Fruit fly (Drosophila melanogaster) whole organism, adult: ENCODE results near the gene CG4022.

Source experiments
- CG11617 ChIP-seq: fragments of 200-800 bp; sonication (Bioruptor generic); optimal IDR thresholded peaks from 2 replicates; lab custom pipeline; 2017; ENCODE audit warnings: mild to moderate bottlenecking, missing biosample characterization, missing genetic modification reagents, missing genetic modification characterization
- CG12768 ChIP-seq: fragments of 200-800 bp; sonication (Bioruptor generic); optimal IDR thresholded peaks from 2 replicates; lab custom pipeline; 2017; ENCODE audit warnings: missing biosample characterization, missing genetic modification characterization, mild to moderate bottlenecking, moderate library complexity, missing genetic modification reagents
- CG14711 ChIP-seq: fragments of 200-800 bp; sonication (Bioruptor generic); optimal IDR thresholded peaks from 2 replicates; lab custom pipeline; 2018; ENCODE audit warnings: missing biosample characterization, mild to moderate bottlenecking, missing genetic modification characterization, moderate library complexity
- CG1620 ChIP-seq: fragments of 200-800 bp; sonication (Bioruptor generic); optimal IDR thresholded peaks from 2 replicates; lab custom pipeline; 2016; ENCODE audit warnings: missing biosample characterization, missing genetic modification characterization
- CG33017 ChIP-seq: fragments of 200-800 bp; sonication (Bioruptor generic); optimal IDR thresholded peaks from 2 replicates; lab custom pipeline; 2018; ENCODE audit warnings: missing biosample characterization, mild to moderate bottlenecking, missing genetic modification characterization, moderate library complexity
- CG5204 ChIP-seq: fragments of 200-800 bp; sonication (Bioruptor generic); optimal IDR thresholded peaks from 2 replicates; lab custom pipeline; 2016; ENCODE audit warnings: missing biosample characterization, missing genetic modification characterization
- CG7045 ChIP-seq: fragments of 200-800 bp; sonication (Bioruptor generic); optimal IDR thresholded peaks from 2 replicates; lab custom pipeline; 2017; ENCODE audit warnings: missing biosample characterization, mild to moderate bottlenecking, missing genetic modification characterization
- CG7101 ChIP-seq: fragments of 200-800 bp; sonication (Bioruptor generic); optimal IDR thresholded peaks from 2 replicates; lab custom pipeline; 2018; ENCODE audit warnings: missing biosample characterization, mild to moderate bottlenecking, missing genetic modification characterization, moderate library complexity
- Clk ChIP-seq: fragments of 200-800 bp; sonication (Bioruptor generic); optimal IDR thresholded peaks from 2 replicates; lab custom pipeline; 2017; ENCODE audit warnings: missing biosample characterization, missing genetic modification characterization
- Crg-1 ChIP-seq: fragments of 200-800 bp; sonication (Bioruptor generic); optimal IDR thresholded peaks from 2 replicates; lab custom pipeline; 2016; ENCODE audit warnings: missing biosample characterization, missing genetic modification characterization
- Hr96 ChIP-seq: fragments of 200-800 bp; sonication (Bioruptor generic); optimal IDR thresholded peaks from 2 replicates; lab custom pipeline; 2016; ENCODE audit warnings: missing biosample characterization, missing genetic modification characterization
- Mnt ChIP-seq: fragments of 200-800 bp; sonication (Bioruptor generic); optimal IDR thresholded peaks from 2 replicates; lab custom pipeline; 2016; ENCODE audit warnings: missing biosample characterization, mild to moderate bottlenecking, missing genetic modification characterization
- bab1 ChIP-seq: fragments of 200-800 bp; sonication (Bioruptor generic); optimal IDR thresholded peaks from 3 replicates; lab custom pipeline; 2019; ENCODE audit warnings: missing biosample characterization, mild to moderate bottlenecking, missing genetic modification characterization, moderate library complexity
- cic ChIP-seq: fragments of 200-800 bp; sonication (Bioruptor generic); optimal IDR thresholded peaks from 2 replicates; lab custom pipeline; 2017; ENCODE audit warnings: missing biosample characterization, mild to moderate bottlenecking, missing genetic modification characterization, moderate library complexity
- cnc ChIP-seq, 2 experiments: fragments of >200 bp; optimal IDR thresholded peaks; 2 replicates each; lab custom pipeline; 2017
- kay ChIP-seq: fragments of 200-800 bp; sonication (Bioruptor generic); peaks from one replicate; lab custom pipeline; 2016; ENCODE audit warnings: missing biosample characterization, missing genetic modification characterization, borderline replicate concordance
- ovo ChIP-seq: fragments of 200-800 bp; sonication (Bioruptor generic); optimal IDR thresholded peaks from 2 replicates; lab custom pipeline; 2016; ENCODE audit warnings: missing biosample characterization, missing genetic modification characterization
- pad ChIP-seq: fragments of 200-800 bp; sonication (Bioruptor generic); optimal IDR thresholded peaks from 3 replicates; lab custom pipeline; 2017; ENCODE audit warnings: missing biosample characterization, missing genetic modification characterization, mild to moderate bottlenecking, moderate library complexity, missing genetic modification reagents
- tj ChIP-seq: fragments of 200-800 bp; sonication (Bioruptor generic); optimal IDR thresholded peaks from 3 replicates; lab custom pipeline; 2017; ENCODE audit warnings: missing biosample characterization, mild to moderate bottlenecking, missing genetic modification characterization, moderate library complexity
- toe ChIP-seq: fragments of 200-800 bp; sonication (Bioruptor generic); optimal IDR thresholded peaks from 2 replicates; lab custom pipeline; 2016; ENCODE audit warnings: missing biosample characterization, missing genetic modification characterization

Gene CG4022

DNA sequence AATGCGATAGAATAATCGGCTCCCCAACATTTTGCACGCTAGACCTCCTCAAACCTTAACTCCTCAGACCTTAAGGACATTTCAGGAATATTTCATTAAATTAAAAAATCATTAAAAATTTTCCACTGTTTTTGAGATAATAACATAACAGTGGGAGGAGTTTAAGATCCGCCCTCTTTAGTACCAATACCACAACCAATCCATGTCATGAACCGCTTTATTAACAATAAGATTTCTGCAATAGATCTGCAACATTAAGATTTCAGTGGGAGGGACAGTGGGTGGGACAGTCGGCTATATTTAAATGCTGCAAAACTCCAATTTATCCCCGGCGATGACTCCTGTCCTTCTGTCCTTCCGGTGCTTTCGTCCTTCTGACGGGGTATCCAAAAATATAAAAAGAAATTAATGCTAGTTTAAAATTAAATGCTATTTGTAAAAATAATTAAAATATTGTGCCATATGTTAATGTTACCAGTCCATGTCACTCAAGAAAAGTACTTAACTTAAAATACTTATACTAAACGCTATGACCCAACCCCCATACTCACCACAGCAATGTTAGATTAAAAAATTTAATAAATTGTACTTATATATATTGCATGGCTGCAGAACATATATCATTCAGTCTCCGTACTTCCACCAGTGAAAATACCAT is 32.1 kb upstream of the CG4022 start, which contains the start of gene Srg3:
Srg3 (plus strand) TSS at position 608 of the 658 bp plus-strand sequence.
- TF ChIP-seq bab1 (no peak), CG5204 (GFP tag; lab: Kevin White, UChicago) (no peak), pad (GFP tag; lab: Kevin White, UChicago) (no peak), CG33017 (tag; lab: Kevin White, UChicago) (no peak), toe (no peak), CG12768 (GFP tag; lab: Kevin White, UChicago) (peak; percentile 27)

DNA sequence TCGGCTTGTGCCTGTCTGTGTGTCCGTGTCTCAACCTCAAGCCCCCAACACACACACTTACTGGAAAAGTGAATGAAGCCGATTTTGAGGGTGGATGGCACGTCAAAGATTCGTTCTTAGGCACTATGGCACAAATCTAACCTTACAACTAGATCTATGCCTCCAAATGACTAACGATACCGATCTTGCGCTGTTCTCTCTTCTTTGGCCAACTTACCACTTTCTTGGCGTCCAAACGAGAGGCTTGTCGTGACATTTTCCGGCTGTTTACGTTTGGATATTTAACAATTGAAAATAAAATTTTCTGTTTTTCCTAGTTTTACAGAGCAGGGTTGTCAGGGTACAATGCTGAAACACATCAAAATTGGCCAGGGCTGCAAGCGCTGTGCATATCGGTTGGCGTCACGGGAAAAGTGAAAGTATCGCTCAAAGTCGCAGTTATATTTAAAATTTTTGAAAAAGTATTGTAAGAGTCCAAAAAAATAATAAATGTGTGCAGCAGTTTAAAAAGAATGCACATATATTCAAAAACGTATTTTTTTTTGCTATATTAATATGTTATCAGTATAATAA is 31.4 kb upstream of the CG4022 start, which contains the start of the genes Bet3 and Nf-YA:
Bet3 (minus strand) TSS at position 361 of the 573 bp plus-strand sequence.
Nf-YA (minus strand) TSS at position 361 of the 573 bp plus-strand sequence.
- peak; percentile 35 for TF ChIP-seq pad (GFP tag; lab: Kevin White, UChicago)
- no peak for TF ChIP-seq Clk
- no peak for TF ChIP-seq CG5204 (GFP tag; lab: Kevin White, UChicago)
- peak; percentile 36 for TF ChIP-seq CG11617 (GFP tag; lab: Kevin White, UChicago)
- peak; percentile 78 for TF ChIP-seq toe
- TF ChIP-seq bab1: peak; percentile 38
- TF ChIP-seq kay (GFP tag; lab: Kevin White, UChicago): no peak
- TF ChIP-seq Mnt (GFP tag; lab: Kevin White, UChicago): peak; percentile 56
- TF ChIP-seq ovo: peak; percentile 50
- no peak for TF ChIP-seq CG33017 (tag; lab: Kevin White, UChicago)
- peak; percentile 60 for TF ChIP-seq Hr96 (GFP tag; lab: Kevin White, UChicago)
- TF ChIP-seq cnc (optimal IDR thresholded peaks at IDR 0.05; lab: Kevin White, UChicago): no peak
- peak; percentile 68 for TF ChIP-seq Crg-1 (GFP tag; lab: Kevin White, UChicago)
- no peak for TF ChIP-seq tj (GFP tag; lab: Kevin White, UChicago)
- TF ChIP-seq CG7101: peak; percentile 4
- TF ChIP-seq CG7045 (GFP tag; lab: Kevin White, UChicago): peak; percentile 50
- peak; percentile 72 for TF ChIP-seq CG1620 (GFP tag; lab: Kevin White, UChicago)
- TF ChIP-seq CG12768 (GFP tag; lab: Kevin White, UChicago): peak; percentile 10
- TF ChIP-seq cic (GFP tag; lab: Kevin White, UChicago): peak; percentile 58
- TF ChIP-seq CG14711 (tag; lab: Kevin White, UChicago): peak; percentile 97

- TF ChIP-seq Clk (no peak), CG1620 (GFP tag; lab: Kevin White, UChicago) (no peak), CG11617 (GFP tag; lab: Kevin White, UChicago) (no peak), ovo (no peak), Hr96 (GFP tag; lab: Kevin White, UChicago) (no peak), cnc (optimal IDR thresholded peaks at IDR 0.05; lab: Kevin White, UChicago) (no peak), bab1 (no peak), CG5204 (GFP tag; lab: Kevin White, UChicago) (no peak), toe (no peak), Mnt (GFP tag; lab: Kevin White, UChicago) (no peak), tj (GFP tag; lab: Kevin White, UChicago) (no peak), kay (GFP tag; lab: Kevin White, UChicago) (no peak), CG7045 (GFP tag; lab: Kevin White, UChicago) (no peak), pad (GFP tag; lab: Kevin White, UChicago) (no peak), CG12768 (GFP tag; lab: Kevin White, UChicago) (no peak), cic (GFP tag; lab: Kevin White, UChicago) (no peak), Crg-1 (GFP tag; lab: Kevin White, UChicago) (no peak), CG33017 (tag; lab: Kevin White, UChicago) (no peak), CG7101 (no peak)
Measured at dm6 chr3L:9438858-9439257, 28.2 kb upstream of the CG4022 start.

DNA sequence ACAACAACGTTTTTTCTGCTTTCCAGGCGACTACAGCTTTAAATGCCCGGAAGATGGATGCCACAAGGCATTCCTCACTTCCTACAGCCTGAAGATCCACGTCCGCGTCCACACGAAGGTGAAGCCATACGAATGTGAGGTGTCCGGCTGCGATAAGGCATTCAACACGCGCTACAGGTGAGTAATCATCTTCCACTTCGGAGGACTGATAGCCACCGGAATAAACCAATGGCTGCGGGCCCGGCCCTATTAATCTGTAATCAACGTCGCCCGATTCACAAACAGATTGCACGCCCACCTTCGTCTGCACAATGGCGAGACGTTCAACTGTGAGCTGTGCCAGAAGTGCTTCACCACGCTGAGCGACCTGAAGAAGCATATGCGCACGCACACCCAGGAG is 25.2 kb upstream of the CG4022 start:
- peak; percentile 12 for TF ChIP-seq Mnt (GFP tag; lab: Kevin White, UChicago)
- TF ChIP-seq Crg-1 (GFP tag; lab: Kevin White, UChicago): no peak
- TF ChIP-seq cic (GFP tag; lab: Kevin White, UChicago): no peak

DNA sequence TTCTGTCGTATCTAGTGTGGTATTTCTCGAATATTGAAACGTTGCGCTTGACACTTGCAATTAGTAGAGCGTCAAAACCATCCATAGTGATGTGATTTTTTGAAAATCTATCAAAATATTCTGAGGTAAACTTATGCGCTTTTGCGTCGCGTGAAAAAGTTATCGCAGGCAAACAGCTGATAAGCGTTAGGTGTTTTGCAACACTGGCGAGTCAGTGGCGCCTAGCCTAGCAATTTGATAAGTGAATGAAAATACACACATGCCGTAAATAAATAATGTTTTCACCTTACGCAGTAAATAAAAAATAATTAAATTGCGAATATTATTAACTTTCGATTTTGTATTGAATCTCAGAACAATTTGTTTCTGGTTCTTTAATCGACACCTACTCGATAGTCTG is 24.7 kb upstream of the CG4022 start, which contains the start of gene CG42526:
CG42526 (minus strand) TSS at position 85 of the 400 bp plus-strand sequence.
- peak; percentile 36 for TF ChIP-seq CG14711 (tag; lab: Kevin White, UChicago)
- TF ChIP-seq toe: no peak
- peak; percentile 62 for TF ChIP-seq CG7101
- no peak for TF ChIP-seq Clk
- TF ChIP-seq bab1: peak; percentile 41
- peak; percentile 43 for TF ChIP-seq CG11617 (GFP tag; lab: Kevin White, UChicago)
- TF ChIP-seq Mnt (GFP tag; lab: Kevin White, UChicago): peak; percentile 17
- peak; percentile 4 for TF ChIP-seq CG12768 (GFP tag; lab: Kevin White, UChicago)
- no peak for TF ChIP-seq Crg-1 (GFP tag; lab: Kevin White, UChicago)
- peak; percentile 39 for TF ChIP-seq Hr96 (GFP tag; lab: Kevin White, UChicago)
- TF ChIP-seq CG5204 (GFP tag; lab: Kevin White, UChicago): no peak
- no peak for TF ChIP-seq cnc (optimal IDR thresholded peaks at IDR 0.05; lab: Kevin White, UChicago)
- TF ChIP-seq cic (GFP tag; lab: Kevin White, UChicago): peak; percentile 50
- TF ChIP-seq CG33017 (tag; lab: Kevin White, UChicago): no peak
- TF ChIP-seq pad (GFP tag; lab: Kevin White, UChicago): peak; percentile 26
- no peak for TF ChIP-seq ovo
